Fruit fly (Drosophila melanogaster) whole organism, embryonic: ENCODE data around the gene RapGAP1.

Experiments
- Blimp-1 ChIP-seq: fragments of 200-800 bp; sonication (Bioruptor generic); optimal IDR thresholded peaks from 3 replicates; lab custom pipeline; 2018; ENCODE audit warnings: missing biosample characterization, missing genetic modification characterization, mild to moderate bottlenecking, moderate library complexity, missing genetic modification reagents
- CG11085 ChIP-seq: fragments of 200-800 bp; sonication (Bioruptor generic); IDR thresholded peaks from 2 replicates; pipeline ENCODE4 v1.3.6; 2022; ENCODE audit warnings: missing biosample characterization, missing genetic modification characterization
- CG12769 ChIP-seq: fragments of 200-800 bp; sonication (Bioruptor generic); optimal IDR thresholded peaks from 2 replicates; lab custom pipeline; 2019; ENCODE audit warnings: missing biosample characterization, mild to moderate bottlenecking, missing genetic modification characterization, moderate library complexity
- CG13624 ChIP-seq: fragments of 200-800 bp; sonication (Bioruptor generic); optimal IDR thresholded peaks from 2 replicates; lab custom pipeline; 2016; ENCODE audit warnings: missing biosample characterization, missing genetic modification characterization
- CG14710 ChIP-seq: fragments of 200-800 bp; sonication (Bioruptor generic); optimal IDR thresholded peaks from 3 replicates; lab custom pipeline; 2019; ENCODE audit warnings: missing biosample characterization, mild to moderate bottlenecking, missing genetic modification characterization, moderate library complexity
- CG15011 ChIP-seq: fragments of 200-800 bp; sonication (Bioruptor generic); optimal IDR thresholded peaks from 3 replicates; lab custom pipeline; 2018; ENCODE audit warnings: missing biosample characterization, mild to moderate bottlenecking, missing genetic modification characterization
- CG15073 ChIP-seq: fragments of 200-800 bp; sonication (Bioruptor generic); optimal IDR thresholded peaks from 2 replicates; lab custom pipeline; 2016; ENCODE audit warnings: missing biosample characterization, missing genetic modification characterization
- CG15269 ChIP-seq: fragments of 200-800 bp; sonication (Bioruptor generic); optimal IDR thresholded peaks from 2 replicates; lab custom pipeline; 2018; ENCODE audit warnings: missing biosample characterization, mild to moderate bottlenecking, missing genetic modification characterization, moderate library complexity
- CG17612 ChIP-seq: fragments of 200-800 bp; sonication (Bioruptor generic); IDR thresholded peaks from 2 replicates; pipeline ENCODE4 v1.3.6; 2022; ENCODE audit warnings: missing biosample characterization, missing genetic modification characterization
- CG17912 ChIP-seq: fragments of 200-800 bp; sonication (Bioruptor generic); optimal IDR thresholded peaks from 2 replicates; lab custom pipeline; 2018; ENCODE audit warnings: missing biosample characterization, mild to moderate bottlenecking, missing genetic modification characterization
- CG2199 ChIP-seq: fragments of 200-800 bp; sonication (Bioruptor generic); IDR thresholded peaks from 3 replicates; pipeline ENCODE4 v1.3.6; 2022; ENCODE audit warnings: missing biosample characterization, missing genetic modification characterization
- CG2202 ChIP-seq: fragments of 200-800 bp; sonication (Bioruptor generic); optimal IDR thresholded peaks from 2 replicates; lab custom pipeline; 2018; ENCODE audit warnings: missing biosample characterization, mild to moderate bottlenecking, missing genetic modification characterization
- CG2678 ChIP-seq: fragments of 200-800 bp; sonication (Bioruptor generic); optimal IDR thresholded peaks from 3 replicates; lab custom pipeline; 2019; ENCODE audit warnings: missing biosample characterization, mild to moderate bottlenecking, missing genetic modification characterization, moderate library complexity
- CG2889 ChIP-seq: fragments of 200-800 bp; sonication (Bioruptor generic); IDR thresholded peaks from 3 replicates; pipeline ENCODE4 v1.3.6; 2022; ENCODE audit warnings: missing biosample characterization, missing genetic modification characterization
- CG34224 ChIP-seq: fragments of 200-800 bp; sonication (Bioruptor generic); IDR thresholded peaks from 3 replicates; pipeline ENCODE4 v1.3.6; 2022; ENCODE audit warnings: missing biosample characterization, missing genetic modification characterization; ENCODE audit not compliant: partially characterized antibody
- CG6813 ChIP-seq: fragments of 200-800 bp; sonication (Bioruptor generic); optimal IDR thresholded peaks from 2 replicates; lab custom pipeline; 2017; ENCODE audit warnings: missing biosample characterization, missing genetic modification characterization, mild to moderate bottlenecking, moderate library complexity, missing genetic modification reagents
- CG8388 ChIP-seq: fragments of 200-800 bp; sonication (Bioruptor generic); optimal IDR thresholded peaks from 2 replicates; lab custom pipeline; 2019; ENCODE audit warnings: missing biosample characterization, mild to moderate bottlenecking, missing genetic modification characterization, moderate library complexity
- CG9437 ChIP-seq: fragments of 200-800 bp; sonication (Bioruptor generic); optimal IDR thresholded peaks from 2 replicates; lab custom pipeline; 2018; ENCODE audit warnings: missing biosample characterization, mild to moderate bottlenecking, missing genetic modification characterization
- CG9609 ChIP-seq: fragments of 200-800 bp; sonication (Bioruptor generic); optimal IDR thresholded peaks from 3 replicates; lab custom pipeline; 2016; ENCODE audit warnings: missing biosample characterization, missing genetic modification characterization
- CkIIα-i1 ChIP-seq: fragments of 200-800 bp; sonication (Bioruptor generic); IDR thresholded peaks from 2 replicates; pipeline ENCODE4 v1.3.6; 2022; ENCODE audit warnings: missing biosample characterization, missing genetic modification characterization
- Deaf1 ChIP-seq: fragments of 200-800 bp; optimal IDR thresholded peaks from 3 replicates; lab custom pipeline; 2019; ENCODE audit warnings: missing biosample characterization, mild to moderate bottlenecking, missing genetic modification characterization, moderate library complexity
- Ets65A ChIP-seq: fragments of 200-800 bp; sonication (Bioruptor generic); peaks from one replicate; lab custom pipeline; 2016; ENCODE audit warnings: missing biosample characterization, missing genetic modification characterization
- HLH54F ChIP-seq: fragments of 200-800 bp; sonication (Bioruptor generic); optimal IDR thresholded peaks from 3 replicates; lab custom pipeline; 2016; ENCODE audit warnings: missing biosample characterization, missing genetic modification characterization
- Hr3 ChIP-seq: fragments of 200-800 bp; sonication (Bioruptor generic); optimal IDR thresholded peaks from 3 replicates; lab custom pipeline; 2016; ENCODE audit warnings: missing biosample characterization, missing genetic modification characterization
- Med ChIP-seq: fragments of 200-800 bp; sonication (Bioruptor generic); peaks from one replicate; lab custom pipeline; 2016; ENCODE audit warnings: missing biosample characterization, missing genetic modification characterization, mild to moderate bottlenecking, inconsistent platforms, moderate library complexity
- Oaz ChIP-seq: fragments of 200-800 bp; sonication (Bioruptor generic); IDR thresholded peaks from 2 replicates; pipeline ENCODE4 v1.3.6; 2022; ENCODE audit warnings: missing biosample characterization, missing genetic modification characterization
- Pdp1 ChIP-seq, 2 experiments: fragments of 200-800 bp; sonication (Bioruptor generic); optimal IDR thresholded peaks; 3 replicates each; lab custom pipeline; 2016; ENCODE audit warnings: missing biosample characterization in 2 of 2, missing genetic modification characterization in 2 of 2, mild to moderate bottlenecking in 1 of 2, moderate library complexity in 1 of 2
- Ptx1 ChIP-seq: fragments of 200-800 bp; sonication (Bioruptor generic); IDR thresholded peaks from 2 replicates; pipeline ENCODE4 v1.3.6; 2022; ENCODE audit warnings: missing biosample characterization, missing genetic modification characterization
- Vsx1 ChIP-seq: fragments of 200-800 bp; sonication (Bioruptor generic); optimal IDR thresholded peaks from 2 replicates; lab custom pipeline; 2017; ENCODE audit warnings: missing biosample characterization, mild to moderate bottlenecking, missing genetic modification characterization, missing genetic modification reagents
- amos ChIP-seq: fragments of 200-800 bp; sonication (Bioruptor generic); IDR thresholded peaks from 2 replicates; pipeline ENCODE4 v1.3.6; 2022; ENCODE audit warnings: missing biosample characterization, missing genetic modification characterization; ENCODE audit not compliant: partially characterized antibody
- bab2 ChIP-seq: fragments of 200-800 bp; sonication (Bioruptor generic); optimal IDR thresholded peaks from 2 replicates; lab custom pipeline; 2016; ENCODE audit warnings: missing biosample characterization, missing genetic modification characterization
- dan ChIP-seq: fragments of 200-800 bp; sonication (Bioruptor generic); IDR thresholded peaks from 2 replicates; pipeline ENCODE4 v1.3.6; 2022; ENCODE audit warnings: missing biosample characterization, missing genetic modification characterization
- dysf ChIP-seq: fragments of 200-800 bp; sonication (Bioruptor generic); IDR thresholded peaks from 3 replicates; pipeline ENCODE4 v1.3.6; 2022; ENCODE audit warnings: missing biosample characterization, missing genetic modification characterization
- exex ChIP-seq: fragments of 200-800 bp; sonication (Bioruptor generic); optimal IDR thresholded peaks from 4 replicates; lab custom pipeline; 2018; ENCODE audit warnings: missing biosample characterization, mild to moderate bottlenecking, missing genetic modification characterization, moderate library complexity
- gro ChIP-seq: fragments of 200-800 bp; sonication (Bioruptor generic); optimal IDR thresholded peaks from 2 replicates; lab custom pipeline; 2016; ENCODE audit warnings: missing biosample characterization, missing genetic modification characterization
- kay ChIP-seq: fragments of 200-800 bp; sonication (Bioruptor generic); optimal IDR thresholded peaks from 2 replicates; lab custom pipeline; 2016; ENCODE audit warnings: missing biosample characterization, missing genetic modification characterization
- kni ChIP-seq: fragments of 200-800 bp; sonication (Bioruptor generic); optimal IDR thresholded peaks from 3 replicates; lab custom pipeline; 2017; ENCODE audit warnings: mild to moderate bottlenecking, missing biosample characterization, missing genetic modification reagents, missing genetic modification characterization
- pan ChIP-seq, 4 experiments: fragments of >200 bp in 3 of 4; fragments of 200-800 bp in 1 of 4; sonication (Bioruptor generic) in 1 of 4; optimal IDR thresholded peaks in 3 of 4; IDR thresholded peaks in 1 of 4; 2 replicates each; pipeline versions ENCODE4 v1.3.6 to Lab custom; 2017 to 2022; ENCODE audit warnings: missing biosample characterization in 2 of 4, missing genetic modification characterization in 2 of 4, mixed read lengths in 1 of 4
- phol ChIP-seq: fragments of 200-800 bp; sonication (Bioruptor generic); optimal IDR thresholded peaks from 3 replicates; lab custom pipeline; 2018; ENCODE audit warnings: missing biosample characterization, mild to moderate bottlenecking, missing genetic modification characterization, moderate library complexity
- pros ChIP-seq: fragments of 200-800 bp; sonication (Bioruptor generic); optimal IDR thresholded peaks from 3 replicates; lab custom pipeline; 2019; ENCODE audit warnings: missing biosample characterization, mild to moderate bottlenecking, missing genetic modification characterization, moderate library complexity
- pum ChIP-seq: fragments of 200-800 bp; sonication (Bioruptor generic); optimal IDR thresholded peaks from 2 replicates; lab custom pipeline; 2016; ENCODE audit warnings: missing biosample characterization, missing genetic modification characterization
- sd ChIP-seq: fragments of 200-800 bp; sonication (Bioruptor generic); optimal IDR thresholded peaks from 3 replicates; lab custom pipeline; 2018; ENCODE audit warnings: missing biosample characterization, mild to moderate bottlenecking, missing genetic modification characterization, moderate library complexity
- shn ChIP-seq: fragments of 200-800 bp; sonication (Bioruptor generic); optimal IDR thresholded peaks from 3 replicates; lab custom pipeline; 2016; ENCODE audit warnings: missing biosample characterization, missing genetic modification characterization
- so ChIP-seq: fragments of 200-800 bp; sonication (Bioruptor generic); IDR thresholded peaks from 3 replicates; pipeline ENCODE4 v1.3.6; 2022; ENCODE audit warnings: missing biosample characterization, missing genetic modification characterization
- sug ChIP-seq: fragments of 200-800 bp; optimal IDR thresholded peaks from 2 replicates; lab custom pipeline; 2019; ENCODE audit warnings: missing biosample characterization, mild to moderate bottlenecking, missing genetic modification characterization, moderate library complexity
- twi ChIP-seq: fragments of 200-800 bp; optimal IDR thresholded peaks from 2 replicates; lab custom pipeline; 2019; ENCODE audit warnings: missing biosample characterization, mild to moderate bottlenecking, missing genetic modification characterization, moderate library complexity
- unpg ChIP-seq: fragments of 200-800 bp; sonication (Bioruptor generic); optimal IDR thresholded peaks from 3 replicates; lab custom pipeline; 2018; ENCODE audit warnings: missing biosample characterization, mild to moderate bottlenecking, missing genetic modification characterization, moderate library complexity

The RapGAP1 gene

DNA sequence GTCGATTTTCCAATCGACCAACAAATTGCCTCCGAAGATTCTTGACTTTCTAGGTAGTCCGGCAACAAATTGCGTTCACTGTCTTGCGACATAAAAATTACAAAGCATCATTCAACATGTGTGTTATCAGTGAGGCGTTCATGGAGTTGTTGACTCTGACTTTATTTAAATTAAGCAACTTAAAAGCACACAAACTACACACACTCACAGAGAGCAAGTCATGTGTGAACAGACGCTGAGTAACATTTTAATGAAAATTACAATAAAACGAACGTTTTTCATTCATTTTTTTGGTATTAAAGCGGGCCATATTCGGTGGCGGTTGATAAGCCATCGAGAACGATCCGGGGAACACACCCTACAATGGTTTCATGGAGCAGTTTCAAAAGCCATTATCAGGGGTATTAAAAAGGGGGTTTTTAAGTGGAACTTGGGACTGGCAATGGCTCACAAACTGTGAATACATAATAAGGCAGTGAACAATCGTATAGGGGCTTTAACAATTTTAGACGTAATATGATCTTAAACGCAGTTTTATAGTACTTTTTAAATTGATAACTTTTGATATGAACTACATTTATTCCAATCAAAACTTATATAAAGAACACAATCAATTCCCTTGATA is 50.5 kb downstream of the RapGAP1 start (continued):
- TF ChIP-seq Vsx1 (GFP tag; lab: Kevin White, UChicago) (peak; percentile 4), HLH54F (GFP tag; lab: Kevin White, UChicago) (no peak), CG15269 (tag; lab: Kevin White, UChicago) (peak; percentile 11), exex (tag; lab: Kevin White, UChicago) (peak; percentile 10), CG9437 (no peak), Ptx1 (GFP tag; lab: Robert Waterston, UW) (no peak), CG15073 (no peak), CG11085 (GFP tag; lab: Robert Waterston, UW) (no peak), Ets65A (peak; percentile 34), CG17912 (GFP tag; lab: Kevin White, UChicago) (peak; percentile 44), Med (peak; percentile 83)
- TF ChIP-seq, all 482 proteins: peak for 46

DNA sequence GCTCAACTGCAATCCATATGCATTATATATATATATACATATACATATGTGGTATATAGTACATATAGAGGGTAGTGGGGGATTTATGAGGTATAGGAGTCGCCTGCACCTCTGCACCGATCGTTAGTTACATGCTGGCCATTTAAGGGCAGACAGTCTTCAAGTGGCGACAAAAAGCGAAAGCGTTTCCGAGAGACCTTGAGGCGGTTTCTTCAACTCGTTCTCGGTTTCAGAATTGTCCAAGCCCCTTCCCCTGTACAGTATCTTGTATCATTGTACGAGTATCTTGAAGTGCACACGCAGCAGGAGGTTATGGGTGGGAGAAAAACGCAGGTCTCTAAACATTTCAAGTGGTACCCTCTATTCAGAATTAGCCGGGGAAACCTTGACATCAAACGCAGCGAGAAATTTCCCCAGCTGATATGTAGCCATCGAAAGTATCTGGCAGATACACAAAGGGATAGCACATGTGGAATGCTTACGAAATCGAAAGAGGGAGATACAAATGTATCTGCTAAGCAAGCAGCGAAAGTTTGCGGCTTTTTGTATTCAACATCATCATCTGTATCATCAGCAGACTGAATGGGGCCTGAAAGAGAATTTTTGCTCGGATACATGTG is 51.8 kb downstream of the RapGAP1 start:
- TF ChIP-seq pros (GFP tag; lab: Kevin White, UChicago) (peak; percentile 43), bab2 (GFP tag; lab: Kevin White, UChicago) (no peak), pan (optimal IDR thresholded peaks at IDR 0.05; lab: Kevin White, UChicago) (no peak), pan (GFP tag; optimal IDR thresholded peaks at IDR 0.05 in 1 of 2, IDR thresholded peaks at IDR 0.05 in 1 of 2) (no peak), unpg (GFP tag; lab: Kevin White, UChicago) (no peak), CG9609 (GFP tag; lab: Kevin White, UChicago) (no peak), CG14710 (tag; lab: Kevin White, UChicago) (no peak), CG2889 (GFP tag; lab: Robert Waterston, UW) (no peak), Oaz (GFP tag; lab: Robert Waterston, UW) (no peak), Hr3 (GFP tag; lab: Kevin White, UChicago) (no peak), CG2199 (GFP tag; lab: Robert Waterston, UW) (peak; percentile 67; the same call in 1 of the 3 replicates), twi (tag; lab: Kevin White, UChicago) (peak; percentile 81), CG6813 (GFP tag; lab: Kevin White, UChicago) (no peak), shn (GFP tag; lab: Kevin White, UChicago) (no peak), Pdp1 (GFP tag; optimal IDR thresholded peaks at IDR 0.05; lab: Kevin White, UChicago) (peak in 1 of 2 experiments; percentile 28), CG17612 (GFP tag; lab: Robert Waterston, UW) (no peak), CG15011 (no peak), dan (GFP tag; lab: Robert Waterston, UW) (no peak), Deaf1 (no peak), CG34224 (no peak), so (GFP tag; lab: Robert Waterston, UW) (no peak), CG8388 (no peak), amos (no peak), pum (GFP tag; lab: Kevin White, UChicago) (no peak), dysf (GFP tag; lab: Robert Waterston, UW) (0 out of 3 replicates have a peak, but pooled peaks have one; percentile 21), CkIIα-i1 (GFP tag; lab: Robert Waterston, UW) (no peak), CG13624 (no peak), sug (tag; lab: Kevin White, UChicago) (no peak), Blimp-1 (peak; percentile 71), CG12769 (tag; lab: Kevin White, UChicago) (peak; percentile 65), CG2202 (tag; lab: Kevin White, UChicago) (no peak), gro (GFP tag; lab: Kevin White, UChicago) (no peak), kni (GFP tag; lab: Kevin White, UChicago) (no peak), kay (GFP tag; lab: Kevin White, UChicago) (no peak), phol (tag; lab: Kevin White, UChicago) (no peak), sd (peak; percentile 23), CG2678 (tag; lab: Kevin White, UChicago) (no peak)
